Fruit fly (Drosophila melanogaster) whole organism, wandering third instar larva: ENCODE data around the gene sr.

Experiments
- CG32264 ChIP-seq: fragments of 200-800 bp; sonication (Bioruptor generic); optimal IDR thresholded peaks from 2 replicates; lab custom pipeline; 2016; ENCODE audit warnings: missing biosample characterization, missing genetic modification characterization
- CG9705 ChIP-seq: fragments of 200-800 bp; sonication (Bioruptor generic); optimal IDR thresholded peaks from 2 replicates; lab custom pipeline; 2018; ENCODE audit warnings: missing biosample characterization, mild to moderate bottlenecking, missing genetic modification characterization
- CrebA ChIP-seq: fragments of 200-800 bp; sonication (Bioruptor generic); optimal IDR thresholded peaks from 2 replicates; lab custom pipeline; 2016; ENCODE audit warnings: missing biosample characterization, mild to moderate bottlenecking, missing genetic modification characterization, borderline replicate concordance
- Dfd ChIP-seq: fragments of >200 bp; optimal IDR thresholded peaks from 2 replicates; lab custom pipeline; 2017; ENCODE audit warnings: missing biosample characterization, missing genetic modification characterization
- Dif ChIP-seq: fragments of 200-275, 200-300 bp; sonication (Bioruptor generic); optimal IDR thresholded peaks from 2 replicates; lab custom pipeline; 2018; ENCODE audit warnings: missing biosample characterization, missing genetic modification characterization; ENCODE audit not compliant: partially characterized antibody
- GATAd ChIP-seq: sonication (Bioruptor generic); optimal IDR thresholded peaks from 2 replicates; lab custom pipeline; 2016; ENCODE audit warnings: missing biosample characterization, missing genetic modification characterization
- HLH106 ChIP-seq: fragments of 200-800 bp; optimal IDR thresholded peaks from 3 replicates; lab custom pipeline; 2019; ENCODE audit warnings: missing biosample characterization, mild to moderate bottlenecking, missing genetic modification characterization, moderate library complexity
- Hnf4 ChIP-seq: fragments of 200-800 bp; sonication (Bioruptor generic); optimal IDR thresholded peaks from 2 replicates; lab custom pipeline; 2016; ENCODE audit warnings: missing biosample characterization, mild to moderate bottlenecking, missing genetic modification characterization
- Hr78 ChIP-seq: fragments of >200 bp; optimal IDR thresholded peaks from 2 replicates; lab custom pipeline; 2017; ENCODE audit warnings: missing biosample characterization, missing genetic modification characterization
- Hr83 ChIP-seq: fragments of 200-300 bp; sonication (Bioruptor generic); optimal IDR thresholded peaks from 2 replicates; lab custom pipeline; 2016; ENCODE audit warnings: missing biosample characterization, mild to moderate bottlenecking, missing genetic modification characterization, moderate library complexity; ENCODE audit not compliant: poor library complexity, severe bottlenecking
- Jra ChIP-seq: sonication (Bioruptor generic); optimal IDR thresholded peaks from 2 replicates; lab custom pipeline; 2016; ENCODE audit warnings: missing biosample characterization, missing genetic modification characterization
- Myc ChIP-seq: fragments of >200 bp; optimal IDR thresholded peaks from 2 replicates; lab custom pipeline; 2017
- N ChIP-seq: fragments of >200 bp; optimal IDR thresholded peaks from 2 replicates; lab custom pipeline; 2018; ENCODE audit warnings: missing biosample characterization, missing external identifiers, missing genetic modification characterization
- Rel ChIP-seq, 2 experiments: fragments of 200-800 bp; sonication (Bioruptor generic) in 1 of 2; optimal IDR thresholded peaks; 2 replicates in 1 of 2; 3 replicates in 1 of 2; lab custom pipeline; 2016 to 2019; ENCODE audit warnings: mild to moderate bottlenecking in 2 of 2, missing biosample characterization in 2 of 2, missing genetic modification characterization in 2 of 2, moderate library complexity in 1 of 2
- Sp1 ChIP-seq: fragments of 200-800 bp; sonication (Bioruptor generic); optimal IDR thresholded peaks from 3 replicates; lab custom pipeline; 2019; ENCODE audit warnings: missing biosample characterization, mild to moderate bottlenecking, missing genetic modification characterization, moderate library complexity
- Vsx2 ChIP-seq: fragments of 200-300, 225-300 bp; sonication (Bioruptor generic); optimal IDR thresholded peaks from 2 replicates; lab custom pipeline; 2018; ENCODE audit warnings: missing biosample characterization, missing genetic modification characterization; ENCODE audit not compliant: partially characterized antibody
- br ChIP-seq: fragments of 200-800 bp; sonication (Bioruptor generic); optimal IDR thresholded peaks from 2 replicates; lab custom pipeline; 2016; ENCODE audit warnings: missing biosample characterization, missing genetic modification characterization
- dsf ChIP-seq: sonication (Bioruptor generic); optimal IDR thresholded peaks from 2 replicates; lab custom pipeline; 2016; ENCODE audit warnings: missing biosample characterization, missing genetic modification characterization, borderline replicate concordance
- foxo ChIP-seq, 2 experiments: fragments of 200-800 bp; sonication (Bioruptor generic); optimal IDR thresholded peaks; 2 replicates in 1 of 2; 3 replicates in 1 of 2; lab custom pipeline; 2016 to 2017; ENCODE audit warnings: missing biosample characterization in 2 of 2, missing genetic modification characterization in 2 of 2
- fru ChIP-seq: fragments of 200-800 bp; sonication (Bioruptor generic); optimal IDR thresholded peaks from 3 replicates; lab custom pipeline; 2016; ENCODE audit warnings: missing biosample characterization, mild to moderate bottlenecking, missing genetic modification characterization
- h ChIP-seq: fragments of 200-800 bp; sonication (Bioruptor generic); optimal IDR thresholded peaks from 3 replicates; lab custom pipeline; 2016; ENCODE audit warnings: missing biosample characterization, mild to moderate bottlenecking, missing genetic modification characterization
- jim ChIP-seq: fragments of 175-275, 200-325 bp; sonication (Bioruptor generic); optimal IDR thresholded peaks from 2 replicates; lab custom pipeline; 2016; ENCODE audit warnings: missing biosample characterization, mild to moderate bottlenecking, missing genetic modification characterization
- lola ChIP-seq: fragments of >200 bp; optimal IDR thresholded peaks from 2 replicates; lab custom pipeline; 2017; ENCODE audit warnings: missing biosample characterization, missing genetic modification characterization
- pan ChIP-seq: fragments of >200 bp; optimal IDR thresholded peaks from 2 replicates; lab custom pipeline; 2017
- psq ChIP-seq: fragments of 200-800 bp; sonication (Bioruptor generic); optimal IDR thresholded peaks from 3 replicates; lab custom pipeline; 2017; ENCODE audit warnings: missing biosample characterization, mild to moderate bottlenecking, missing genetic modification characterization, moderate library complexity
- rgr ChIP-seq: fragments of 200-800 bp; sonication (Bioruptor generic); optimal IDR thresholded peaks from 3 replicates; lab custom pipeline; 2016; ENCODE audit warnings: missing biosample characterization, mild to moderate bottlenecking, missing genetic modification characterization
- sage ChIP-seq: fragments of 200-800 bp; sonication (Bioruptor generic); optimal IDR thresholded peaks from 2 replicates; lab custom pipeline; 2016; ENCODE audit warnings: missing biosample characterization, mild to moderate bottlenecking, missing genetic modification characterization
- sv ChIP-seq: fragments of 200-800 bp; sonication (Bioruptor generic); optimal IDR thresholded peaks from 3 replicates; lab custom pipeline; 2016; ENCODE audit warnings: missing biosample characterization, missing genetic modification characterization
- tai ChIP-seq: sonication (Bioruptor generic); optimal IDR thresholded peaks from 2 replicates; lab custom pipeline; 2016; ENCODE audit warnings: missing biosample characterization, missing genetic modification characterization
- usp ChIP-seq: fragments of >200 bp; optimal IDR thresholded peaks from 2 replicates; lab custom pipeline; 2017; ENCODE audit warnings: missing biosample characterization, missing genetic modification characterization
- woc ChIP-seq: sonication (Bioruptor generic); optimal IDR thresholded peaks from 2 replicates; lab custom pipeline; 2016; ENCODE audit warnings: missing biosample characterization, mild to moderate bottlenecking, missing genetic modification characterization

Gene sr

DNA sequence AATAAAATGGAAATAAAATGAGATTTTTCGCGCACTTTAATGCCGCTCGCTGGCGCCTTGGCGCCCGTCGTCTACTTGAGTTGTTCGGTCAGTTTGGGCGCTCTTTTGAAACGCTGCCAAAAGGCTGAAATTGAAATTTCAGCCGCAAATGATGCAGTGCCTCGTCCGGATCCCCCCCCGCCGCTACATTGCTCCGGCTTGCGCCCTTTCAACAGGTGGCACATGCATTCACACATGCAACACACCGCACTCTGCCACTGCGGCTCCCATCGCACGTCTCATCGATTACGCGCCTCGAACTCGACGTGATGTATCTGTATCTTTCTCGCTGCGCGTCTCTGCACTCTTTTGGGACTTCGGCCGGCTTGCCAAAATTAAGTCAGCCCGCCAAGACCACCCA, 6.9 kb downstream of the sr start:
- TF ChIP-seq usp (GFP tag; lab: Kevin White, UChicago), result no peak
- no peak for TF ChIP-seq Dif (GFP tag; lab: Kevin White, UChicago)
- no peak for TF ChIP-seq woc (GFP tag; lab: Kevin White, UChicago)
- TF ChIP-seq Vsx2 (GFP tag; lab: Kevin White, UChicago), result no peak
- TF ChIP-seq tai (GFP tag; lab: Kevin White, UChicago), result no peak
- TF ChIP-seq h (GFP tag; lab: Kevin White, UChicago), result no peak
- no peak for TF ChIP-seq fru (GFP tag; lab: Kevin White, UChicago)
- TF ChIP-seq sv, result no peak
- no peak for TF ChIP-seq Myc (lab: Kevin White, UChicago)
- TF ChIP-seq GATAd (GFP tag; lab: Kevin White, UChicago), result no peak
- TF ChIP-seq Rel (GFP tag; optimal IDR thresholded peaks at IDR 0.05; lab: Kevin White, UChicago), result no peak
- TF ChIP-seq Rel (tag; optimal IDR thresholded peaks at IDR 0.05; lab: Kevin White, UChicago), result no peak

DNA sequence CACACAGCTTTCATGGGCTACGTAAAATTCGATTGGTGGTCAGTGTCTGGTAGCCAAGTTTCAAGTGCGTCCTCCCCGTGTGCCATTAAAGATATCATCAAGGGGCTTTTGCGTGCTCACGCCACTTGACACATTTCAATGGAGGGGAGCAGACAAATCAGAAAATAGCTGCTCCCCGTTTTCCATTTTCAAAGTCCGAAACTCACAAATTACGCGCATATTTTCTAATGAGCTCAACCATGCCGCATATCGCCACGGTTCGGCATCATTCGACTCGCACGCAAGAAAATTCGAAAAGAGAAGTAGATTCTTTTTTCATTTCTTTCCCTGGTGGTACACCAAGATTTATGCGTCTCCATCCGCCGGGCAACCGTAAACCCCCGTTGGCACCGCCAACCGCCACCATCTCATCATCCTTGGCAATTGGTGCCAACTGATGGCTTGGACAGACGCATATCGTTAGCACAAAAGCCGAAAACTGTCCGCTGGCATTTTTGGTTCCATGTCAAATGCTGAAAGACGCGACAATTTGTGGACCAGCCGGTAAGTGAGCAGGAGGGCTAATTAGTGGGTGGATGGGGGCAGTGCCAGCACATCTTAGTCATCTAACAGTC, 12.7 kb downstream of the sr start:
- TF ChIP-seq h (GFP tag; lab: Kevin White, UChicago) (peak; percentile 8), br (no peak)

DNA sequence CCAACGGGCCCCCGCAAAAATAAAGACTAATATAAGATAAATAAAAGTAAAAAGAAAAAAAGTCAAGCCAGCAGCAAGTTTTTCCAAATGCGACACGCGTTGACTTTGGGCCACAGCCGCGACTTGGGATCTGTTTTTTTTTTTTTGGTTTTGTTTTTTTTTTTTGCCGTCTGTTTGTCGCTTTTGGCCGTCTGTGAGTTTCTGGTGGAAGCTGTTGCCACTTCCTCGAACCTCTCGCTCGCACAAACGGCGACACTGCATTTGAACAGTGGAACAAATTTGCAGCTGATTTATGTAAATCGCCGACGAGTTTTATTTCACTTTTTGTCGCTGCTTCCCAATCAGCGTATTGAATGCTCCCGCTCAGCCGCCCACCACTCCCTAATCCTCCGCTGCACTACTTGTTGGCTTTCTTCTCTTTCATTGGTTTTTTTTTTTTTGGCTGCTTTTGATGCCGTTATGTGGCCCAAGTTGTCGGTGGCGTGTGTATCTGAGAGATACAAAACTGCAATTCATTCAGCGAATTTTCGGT, 13.7 kb downstream of the sr start:
- TF ChIP-seq Hr83 (GFP tag; lab: Kevin White, UChicago) (no peak), Dfd (GFP tag; lab: Kevin White, UChicago) (no peak), sage (GFP tag; lab: Kevin White, UChicago) (no peak), Hr78 (GFP tag; lab: Kevin White, UChicago) (no peak), usp (GFP tag; lab: Kevin White, UChicago) (no peak), Sp1 (GFP tag; lab: Kevin White, UChicago) (no peak), foxo (GFP tag; optimal IDR thresholded peaks at IDR 0.05; lab: Kevin White, UChicago) (no peak), tai (GFP tag; lab: Kevin White, UChicago) (no peak), jim (no peak), br (no peak), Rel (GFP tag; optimal IDR thresholded peaks at IDR 0.05; lab: Kevin White, UChicago) (no peak), Rel (tag; optimal IDR thresholded peaks at IDR 0.05; lab: Kevin White, UChicago) (no peak), HLH106 (tag; lab: Kevin White, UChicago) (no peak), woc (GFP tag; lab: Kevin White, UChicago) (no peak), dsf (GFP tag; lab: Kevin White, UChicago) (no peak), CG32264 (GFP tag; lab: Kevin White, UChicago) (no peak), Myc (lab: Kevin White, UChicago) (no peak), rgr (GFP tag; lab: Kevin White, UChicago) (no peak), N (GFP tag; lab: Kevin White, UChicago) (no peak), Jra (GFP tag; lab: Kevin White, UChicago) (no peak)

DNA sequence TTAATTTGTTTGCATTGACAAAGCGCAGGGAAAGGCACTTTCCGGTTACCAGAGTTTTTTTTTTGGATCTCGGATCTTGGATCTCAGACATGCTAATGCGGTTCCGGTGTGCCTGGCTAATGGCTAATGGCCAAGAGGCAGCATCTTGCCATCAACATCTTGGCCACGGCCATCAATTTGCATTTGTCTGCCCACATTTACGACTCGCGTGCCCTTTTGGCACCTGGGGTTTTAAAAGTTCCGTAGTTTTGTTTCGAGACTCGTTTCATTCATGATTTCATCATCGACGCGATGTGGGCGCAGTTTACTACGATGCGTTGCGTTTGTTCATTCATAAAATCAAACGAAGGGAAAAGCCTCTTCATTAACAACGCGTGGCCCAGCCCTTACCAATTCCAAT, 15.5 kb downstream of the sr start:
- TF ChIP-seq lola (GFP tag; lab: Kevin White, UChicago), result no peak
- TF ChIP-seq Hr78 (GFP tag; lab: Kevin White, UChicago), result no peak
- TF ChIP-seq Sp1 (GFP tag; lab: Kevin White, UChicago), result no peak
- TF ChIP-seq Myc (lab: Kevin White, UChicago), result no peak
- no peak for TF ChIP-seq Rel (GFP tag; optimal IDR thresholded peaks at IDR 0.05; lab: Kevin White, UChicago)
- TF ChIP-seq Rel (tag; optimal IDR thresholded peaks at IDR 0.05; lab: Kevin White, UChicago), result no peak
- no peak for TF ChIP-seq fru (GFP tag; lab: Kevin White, UChicago)
- no peak for TF ChIP-seq CG9705 (GFP tag; lab: Kevin White, UChicago)
- no peak for TF ChIP-seq Hr83 (GFP tag; lab: Kevin White, UChicago)
- TF ChIP-seq CrebA, result no peak
- TF ChIP-seq foxo (GFP tag; optimal IDR thresholded peaks at IDR 0.05; lab: Kevin White, UChicago), result no peak
- TF ChIP-seq h (GFP tag; lab: Kevin White, UChicago), result no peak
- TF ChIP-seq Hnf4, result no peak
- no peak for TF ChIP-seq br
- no peak for TF ChIP-seq pan (lab: Kevin White, UChicago)
- no peak for TF ChIP-seq psq
- TF ChIP-seq sv, result no peak
